Fruit fly (Drosophila melanogaster): Measurements from ENCODE around the gene Act79B.

DNA sequence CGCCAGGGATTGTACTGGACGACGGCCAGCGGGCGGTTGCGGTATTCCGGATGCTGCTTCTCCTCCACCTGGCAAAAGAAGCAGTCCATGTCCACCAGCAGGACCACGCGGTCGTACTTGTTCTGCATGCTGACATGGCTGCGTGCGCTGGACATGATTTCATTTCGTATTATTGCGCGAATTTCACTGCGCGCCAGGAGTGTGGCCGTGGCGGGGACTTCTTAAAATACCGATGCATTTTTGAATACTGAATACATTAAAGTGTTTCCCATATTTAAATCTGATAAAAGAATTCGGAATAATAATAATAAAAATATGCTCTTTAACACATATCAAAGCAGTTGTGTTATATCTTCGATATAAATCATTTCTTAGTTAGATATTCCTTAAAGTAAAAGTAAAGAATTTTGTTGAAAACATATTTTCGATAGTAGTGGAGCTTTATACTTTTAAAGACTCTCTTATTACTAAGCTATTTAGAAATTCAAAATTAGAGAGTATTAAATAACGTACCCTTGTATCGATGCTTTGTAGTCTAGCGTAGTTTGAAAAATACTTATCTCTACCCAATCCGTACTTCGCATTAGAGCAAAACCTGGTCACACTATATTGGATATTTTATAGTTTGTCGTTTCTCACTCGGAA is 43.3 kb upstream of the Act79B start, which contains the start of the genes PolH and CG14562:
- TF ChIP-seq psq (optimal IDR thresholded peaks at IDR 0.05) (no peak), h (optimal IDR thresholded peaks at IDR 0.05) (no peak), insv (optimal IDR thresholded peaks at IDR 0.05) (no peak), ttk (optimal IDR thresholded peaks at IDR 0.05) (no peak), Myc (optimal IDR thresholded peaks at IDR 0.05) (no peak), Sin3A (optimal IDR thresholded peaks at IDR 0.05) (no peak)
